Fruit fly (Drosophila melanogaster) whole organism, embryonic: ENCODE results near the gene CG31826.

Experiments
- CG13624 ChIP-seq: fragments of 200-800 bp; sonication (Bioruptor generic); optimal IDR thresholded peaks from 2 replicates; lab custom pipeline; 2016; ENCODE audit warnings: missing biosample characterization, missing genetic modification characterization
- CG13775 ChIP-seq: fragments of 200-800 bp; sonication (Bioruptor generic); optimal IDR thresholded peaks from 3 replicates; lab custom pipeline; 2017; ENCODE audit warnings: missing biosample characterization, mild to moderate bottlenecking, missing genetic modification characterization
- CG14050 ChIP-seq: fragments of 200-800 bp; sonication (Bioruptor generic); IDR thresholded peaks from 3 replicates; pipeline ENCODE4 v1.3.6; 2022; ENCODE audit warnings: missing biosample characterization, missing genetic modification characterization
- CG1792 ChIP-seq: fragments of 200-800 bp; sonication (Bioruptor generic); optimal IDR thresholded peaks from 2 replicates; lab custom pipeline; 2016; ENCODE audit warnings: missing biosample characterization, missing genetic modification characterization
- CG18476 ChIP-seq: fragments of 200-800 bp; sonication (Bioruptor generic); optimal IDR thresholded peaks from 2 replicates; lab custom pipeline; 2016; ENCODE audit warnings: missing biosample characterization, mild to moderate bottlenecking, missing genetic modification characterization
- CG2120 ChIP-seq: fragments of 200-800 bp; sonication (Bioruptor generic); optimal IDR thresholded peaks from 3 replicates; lab custom pipeline; 2016; ENCODE audit warnings: missing biosample characterization, missing genetic modification characterization
- CG2199 ChIP-seq: fragments of 200-800 bp; sonication (Bioruptor generic); IDR thresholded peaks from 3 replicates; pipeline ENCODE4 v1.3.6; 2022; ENCODE audit warnings: missing biosample characterization, missing genetic modification characterization
- CG3407 ChIP-seq: fragments of 200-800 bp; sonication (Bioruptor generic); optimal IDR thresholded peaks from 2 replicates; lab custom pipeline; 2018; ENCODE audit warnings: missing biosample characterization, mild to moderate bottlenecking, missing genetic modification characterization
- CG4617 ChIP-seq: fragments of 200-800 bp; sonication (Bioruptor generic); optimal IDR thresholded peaks from 3 replicates; lab custom pipeline; 2016; ENCODE audit warnings: missing biosample characterization, missing genetic modification characterization, borderline replicate concordance
- CG4707 ChIP-seq: fragments of 200-800 bp; sonication (Bioruptor generic); optimal IDR thresholded peaks from 2 replicates; lab custom pipeline; 2018; ENCODE audit warnings: missing biosample characterization, mild to moderate bottlenecking, missing genetic modification characterization, moderate library complexity
- CG7786 ChIP-seq: fragments of 200-800 bp; sonication (Bioruptor generic); optimal IDR thresholded peaks from 2 replicates; lab custom pipeline; 2016; ENCODE audit warnings: missing biosample characterization, missing genetic modification characterization
- CG8924 ChIP-seq: fragments of 200-800 bp; optimal IDR thresholded peaks from 3 replicates; lab custom pipeline; 2019; ENCODE audit warnings: missing biosample characterization, mild to moderate bottlenecking, missing genetic modification characterization, moderate library complexity
- CG9817 ChIP-seq: fragments of 200-800 bp; sonication (Bioruptor generic); optimal IDR thresholded peaks from 2 replicates; lab custom pipeline; 2018; ENCODE audit warnings: missing biosample characterization, mild to moderate bottlenecking, missing genetic modification characterization, moderate library complexity
- Chrac-16 ChIP-seq: fragments of 200-800 bp; sonication (Bioruptor generic); optimal IDR thresholded peaks from 3 replicates; lab custom pipeline; 2016; ENCODE audit warnings: missing biosample characterization, missing genetic modification characterization
- Dip3 ChIP-seq: fragments of 200-800 bp; sonication (Bioruptor generic); optimal IDR thresholded peaks from 3 replicates; lab custom pipeline; 2016; ENCODE audit warnings: missing biosample characterization, missing genetic modification characterization
- Dll ChIP-seq: fragments of 200-800 bp; sonication (Bioruptor generic); IDR thresholded peaks from 4 replicates; pipeline ENCODE4 v1.3.6; 2022; ENCODE audit warnings: missing biosample characterization, missing genetic modification characterization; ENCODE audit not compliant: partially characterized antibody
- Dref ChIP-seq: fragments of 200-800 bp; sonication (Bioruptor generic); IDR thresholded peaks from 2 replicates; pipeline ENCODE4 v1.3.6; 2022; ENCODE audit warnings: missing biosample characterization, missing genetic modification characterization
- E2f1 ChIP-seq: fragments of 200-800 bp; sonication (Bioruptor generic); IDR thresholded peaks from 2 replicates; pipeline ENCODE4 v1.3.6; 2022; ENCODE audit warnings: missing biosample characterization, missing genetic modification characterization
- Hr3 ChIP-seq: fragments of 200-800 bp; sonication (Bioruptor generic); optimal IDR thresholded peaks from 3 replicates; lab custom pipeline; 2016; ENCODE audit warnings: missing biosample characterization, missing genetic modification characterization
- MTF-1 ChIP-seq: fragments of 200-800 bp; sonication (Bioruptor generic); optimal IDR thresholded peaks from 2 replicates; lab custom pipeline; 2018; ENCODE audit warnings: missing biosample characterization, mild to moderate bottlenecking, missing genetic modification characterization, borderline replicate concordance
- Meics ChIP-seq: fragments of 200-800 bp; sonication (Bioruptor generic); optimal IDR thresholded peaks from 2 replicates; lab custom pipeline; 2017; ENCODE audit warnings: missing biosample characterization, mild to moderate bottlenecking, missing genetic modification characterization
- NC2α ChIP-seq: fragments of 200-800 bp; sonication (Bioruptor generic); optimal IDR thresholded peaks from 2 replicates; lab custom pipeline; 2016; ENCODE audit warnings: missing biosample characterization, missing genetic modification characterization
- NC2β ChIP-seq: fragments of 200-800 bp; sonication (Bioruptor generic); optimal IDR thresholded peaks from 2 replicates; lab custom pipeline; 2016; ENCODE audit warnings: missing biosample characterization, missing genetic modification characterization
- Oaz ChIP-seq: fragments of 200-800 bp; sonication (Bioruptor generic); IDR thresholded peaks from 2 replicates; pipeline ENCODE4 v1.3.6; 2022; ENCODE audit warnings: missing biosample characterization, missing genetic modification characterization
- Pdp1 ChIP-seq, 2 experiments: fragments of 200-800 bp; sonication (Bioruptor generic); optimal IDR thresholded peaks; 3 replicates each; lab custom pipeline; 2016; ENCODE audit warnings: missing biosample characterization in 2 of 2, missing genetic modification characterization in 2 of 2, mild to moderate bottlenecking in 1 of 2, moderate library complexity in 1 of 2
- Rx ChIP-seq: fragments of 200-800 bp; sonication (Bioruptor generic); IDR thresholded peaks from 2 replicates; pipeline ENCODE4 v1.3.6; 2022; ENCODE audit warnings: missing biosample characterization, missing genetic modification characterization
- Xbp1 ChIP-seq: fragments of 200-800 bp; sonication (Bioruptor generic); optimal IDR thresholded peaks from 3 replicates; lab custom pipeline; 2016; ENCODE audit warnings: missing biosample characterization, mild to moderate bottlenecking, missing genetic modification characterization
- al ChIP-seq: fragments of 200-800 bp; sonication (Bioruptor generic); IDR thresholded peaks from 2 replicates; pipeline ENCODE4 v1.3.6; 2022; ENCODE audit warnings: missing biosample characterization, missing genetic modification characterization
- amos ChIP-seq: fragments of 200-800 bp; sonication (Bioruptor generic); IDR thresholded peaks from 2 replicates; pipeline ENCODE4 v1.3.6; 2022; ENCODE audit warnings: missing biosample characterization, missing genetic modification characterization; ENCODE audit not compliant: partially characterized antibody
- cato ChIP-seq: fragments of 200-800 bp; sonication (Bioruptor generic); optimal IDR thresholded peaks from 2 replicates; lab custom pipeline; 2016; ENCODE audit warnings: missing biosample characterization, missing genetic modification characterization, borderline replicate concordance
- caup ChIP-seq: fragments of 200-800 bp; sonication (Bioruptor generic); optimal IDR thresholded peaks from 3 replicates; lab custom pipeline; 2017; ENCODE audit warnings: missing biosample characterization, mild to moderate bottlenecking, missing genetic modification characterization, moderate library complexity; ENCODE audit not compliant: severe bottlenecking
- cg ChIP-seq: fragments of 200-800 bp; sonication (Bioruptor generic); optimal IDR thresholded peaks from 3 replicates; lab custom pipeline; 2019; ENCODE audit warnings: missing biosample characterization, mild to moderate bottlenecking, missing genetic modification characterization, moderate library complexity
- chif ChIP-seq, 2 experiments: fragments of 200-800 bp; sonication (Bioruptor generic); optimal IDR thresholded peaks; 3 replicates each; lab custom pipeline; 2016; ENCODE audit warnings: missing biosample characterization in 2 of 2, missing genetic modification characterization in 2 of 2
- corto ChIP-seq: fragments of 200-800 bp; sonication (Bioruptor generic); optimal IDR thresholded peaks from 2 replicates; lab custom pipeline; 2016; ENCODE audit warnings: missing biosample characterization, mild to moderate bottlenecking, missing genetic modification characterization, moderate library complexity
- dan ChIP-seq: fragments of 200-800 bp; sonication (Bioruptor generic); IDR thresholded peaks from 2 replicates; pipeline ENCODE4 v1.3.6; 2022; ENCODE audit warnings: missing biosample characterization, missing genetic modification characterization
- disco-r ChIP-seq: fragments of 200-800 bp; sonication (Bioruptor generic); optimal IDR thresholded peaks from 2 replicates; lab custom pipeline; 2016; ENCODE audit warnings: missing biosample characterization, missing genetic modification characterization
- dmrt11E ChIP-seq: fragments of 200-800 bp; sonication (Bioruptor generic); optimal IDR thresholded peaks from 3 replicates; lab custom pipeline; 2018; ENCODE audit warnings: missing biosample characterization, mild to moderate bottlenecking, missing genetic modification characterization, moderate library complexity
- fd102C ChIP-seq: fragments of 200-800 bp; sonication (Bioruptor generic); optimal IDR thresholded peaks from 2 replicates; lab custom pipeline; 2018; ENCODE audit warnings: missing biosample characterization, mild to moderate bottlenecking, missing genetic modification characterization, moderate library complexity
- h ChIP-seq: fragments of >200 bp; optimal IDR thresholded peaks from 2 replicates; lab custom pipeline; 2017
- hth ChIP-seq: fragments of >200 bp; optimal IDR thresholded peaks from 2 replicates; lab custom pipeline; 2017; ENCODE audit warnings: inconsistent platforms
- ken ChIP-seq: fragments of 200-800 bp; sonication (Bioruptor generic); IDR thresholded peaks from 3 replicates; pipeline ENCODE4 v1.3.6; 2022; ENCODE audit warnings: missing biosample characterization, missing genetic modification characterization
- klu ChIP-seq: fragments of 200-800 bp; sonication (Bioruptor generic); IDR thresholded peaks from 2 replicates; pipeline ENCODE4 v1.3.6; 2022; ENCODE audit warnings: missing biosample characterization, missing genetic modification characterization
- lov ChIP-seq, 2 experiments: fragments of 200-800 bp in 1 of 2; fragments of >200 bp in 1 of 2; sonication (Bioruptor generic) in 1 of 2; IDR thresholded peaks in 1 of 2; optimal IDR thresholded peaks in 1 of 2; 2 replicates in 1 of 2; 3 replicates in 1 of 2; pipeline versions ENCODE4 v1.3.6 to Lab custom; 2017 to 2022; ENCODE audit warnings: missing biosample characterization in 1 of 2, missing genetic modification characterization in 1 of 2
- mld ChIP-seq: fragments of 200-800 bp; sonication (Bioruptor generic); IDR thresholded peaks from 3 replicates; pipeline ENCODE4 v1.3.6; 2022; ENCODE audit warnings: missing biosample characterization, missing genetic modification characterization; ENCODE audit not compliant: partially characterized antibody
- nom ChIP-seq: fragments of 200-800 bp; sonication (Bioruptor generic); optimal IDR thresholded peaks from 2 replicates; lab custom pipeline; 2017; ENCODE audit warnings: missing biosample characterization, missing genetic modification characterization, mild to moderate bottlenecking, moderate library complexity, missing genetic modification reagents
- sisA ChIP-seq: fragments of 200-800 bp; sonication (Bioruptor generic); IDR thresholded peaks from 2 replicates; pipeline ENCODE4 v1.3.6; 2022; ENCODE audit warnings: missing biosample characterization, missing genetic modification characterization
- tx ChIP-seq: fragments of 200-800 bp; sonication (Bioruptor generic); optimal IDR thresholded peaks from 2 replicates; lab custom pipeline; 2016; ENCODE audit warnings: missing biosample characterization, missing genetic modification characterization
- unc-4 ChIP-seq: fragments of 200-800 bp; sonication (Bioruptor generic); IDR thresholded peaks from 2 replicates; pipeline ENCODE4 v1.3.6; 2022; ENCODE audit warnings: missing biosample characterization, missing genetic modification characterization; ENCODE audit not compliant: partially characterized antibody

Gene CG31826

DNA sequence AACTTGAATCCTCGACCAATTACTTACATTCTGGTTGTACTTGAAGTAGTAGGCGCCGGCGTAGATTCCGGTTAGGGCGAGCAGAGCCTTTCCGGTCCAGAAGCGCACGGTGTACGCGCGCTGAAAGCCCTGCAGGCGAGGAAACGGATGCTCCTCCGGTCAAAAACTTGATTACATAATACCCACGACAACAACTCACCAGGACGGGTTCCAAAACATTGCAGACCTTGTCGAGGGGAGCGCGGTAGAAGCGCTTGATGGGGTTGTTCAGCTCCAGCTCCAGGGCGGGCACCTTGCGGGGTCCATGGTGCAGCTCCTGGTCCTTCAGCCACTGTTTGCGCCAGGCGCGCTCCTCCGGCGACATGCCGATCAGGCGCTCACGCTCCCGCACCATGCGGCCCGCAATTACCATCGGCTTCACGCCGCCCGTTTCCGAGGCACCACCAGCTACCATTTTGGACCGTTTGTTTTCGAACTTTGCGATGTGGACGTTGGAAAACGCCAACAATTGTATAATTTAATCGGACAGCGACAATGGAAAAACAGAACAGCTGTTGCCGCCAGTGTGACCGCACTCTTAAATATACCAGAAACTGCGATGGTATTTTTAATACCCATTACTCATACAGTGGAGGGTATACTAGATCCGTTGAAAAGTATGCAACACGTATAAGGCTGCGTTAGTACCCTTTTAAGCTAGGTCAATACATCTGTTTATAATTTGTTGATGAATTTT, 22.2 kb downstream of the CG31826 start, which contains the start of gene ND-B17:
Gene ND-B17, minus strand, starts transcription at position 556 of the 736 bp plus-strand sequence.
- TF ChIP-seq CG13624 (GFP tag; lab: Kevin White, UChicago) = peak; percentile 35
- peak; percentile 20 for TF ChIP-seq Dip3 (GFP tag; lab: Kevin White, UChicago)
- 0 out of 2 replicates have a peak, but pooled peaks have one; percentile 19 for TF ChIP-seq Rx (GFP tag; lab: Robert Waterston, UW)
- TF ChIP-seq Chrac-16 = peak; percentile 45
- TF ChIP-seq nom (GFP tag; lab: Kevin White, UChicago) = no peak
- no peak for TF ChIP-seq lov (optimal IDR thresholded peaks at IDR 0.05; lab: Kevin White, UChicago)
- TF ChIP-seq lov (GFP tag; IDR thresholded peaks at IDR 0.05; lab: Robert Waterston, UW) = no peak
- TF ChIP-seq CG1792 (GFP tag; lab: Kevin White, UChicago) = no peak
- peak; percentile 34 for TF ChIP-seq E2f1 (GFP tag; lab: Robert Waterston, UW)
- peak; percentile 1 for TF ChIP-seq CG13775 (GFP tag; lab: Kevin White, UChicago)
- peak; percentile 46 for TF ChIP-seq Hr3 (GFP tag; lab: Kevin White, UChicago)
- no peak for TF ChIP-seq hth
- TF ChIP-seq disco-r (GFP tag; lab: Kevin White, UChicago) = no peak
- TF ChIP-seq CG18476 = no peak
- TF ChIP-seq corto = no peak
- TF ChIP-seq NC2α (GFP tag; lab: Kevin White, UChicago) = no peak
- peak; percentile 54 for TF ChIP-seq tx (GFP tag; lab: Kevin White, UChicago)
- TF ChIP-seq unc-4 (GFP tag; lab: Robert Waterston, UW) = 0 out of 2 replicates have a peak, but pooled peaks have one; percentile 21
- TF ChIP-seq CG4617 (GFP tag; lab: Kevin White, UChicago) = peak; percentile 19
- TF ChIP-seq MTF-1 = no peak
- peak; percentile 50 for TF ChIP-seq CG7786 (GFP tag; lab: Kevin White, UChicago)
- TF ChIP-seq dmrt11E = peak; percentile 34
- peak; percentile 37; the same call in 1 of the 2 replicates for TF ChIP-seq Dref (GFP tag; lab: Robert Waterston, UW)
- TF ChIP-seq Oaz (GFP tag; lab: Robert Waterston, UW) = peak; percentile 45; the same call in 1 of the 2 replicates
- TF ChIP-seq CG2120 (GFP tag; lab: Kevin White, UChicago) = peak; percentile 70
- TF ChIP-seq sisA (GFP tag; lab: Robert Waterston, UW) = peak; percentile 52
- peak; percentile 48 to 95 for TF ChIP-seq Pdp1 (GFP tag; optimal IDR thresholded peaks at IDR 0.05; lab: Kevin White, UChicago)
- TF ChIP-seq CG9817 (tag; lab: Kevin White, UChicago) = peak; percentile 23
- TF ChIP-seq CG8924 (tag; lab: Kevin White, UChicago) = peak; percentile 42
- TF ChIP-seq CG3407 = peak; percentile 19
- peak; percentile 75 for TF ChIP-seq Xbp1 (GFP tag; lab: Kevin White, UChicago)
- no peak for TF ChIP-seq caup
- TF ChIP-seq CG14050 (GFP tag; lab: Robert Waterston, UW) = peak; percentile 22; the same call in 2 of the 3 replicates
- TF ChIP-seq Dll (GFP tag; lab: Robert Waterston, UW) = peak; percentile 46; the same call in 1 of the 4 replicates
- peak; percentile 68 for TF ChIP-seq al
- TF ChIP-seq klu (GFP tag; lab: Robert Waterston, UW) = no peak
- 0 out of 2 replicates have a peak, but pooled peaks have one; percentile 10 for TF ChIP-seq amos
- peak; percentile 75 for TF ChIP-seq ken (GFP tag; lab: Robert Waterston, UW)
- TF ChIP-seq Meics (GFP tag; lab: Kevin White, UChicago) = no peak
- TF ChIP-seq dan (GFP tag; lab: Robert Waterston, UW) = no peak
- peak in 1 of 2 experiments; percentile 59 for TF ChIP-seq chif (GFP tag; optimal IDR thresholded peaks at IDR 0.05; lab: Kevin White, UChicago)
- TF ChIP-seq fd102C (GFP tag; lab: Kevin White, UChicago) = no peak
- no peak for TF ChIP-seq cato (GFP tag; lab: Kevin White, UChicago)
- TF ChIP-seq mld (GFP tag; lab: Robert Waterston, UW) = no peak
- peak; percentile 43 for TF ChIP-seq NC2β
- 0 out of 3 replicates have a peak, but pooled peaks have one; percentile 66 for TF ChIP-seq CG2199 (GFP tag; lab: Robert Waterston, UW)
- TF ChIP-seq CG4707 (GFP tag; lab: Kevin White, UChicago) = no peak
- no peak for TF ChIP-seq cg
- no peak for TF ChIP-seq h (lab: Kevin White, UChicago)
